Worm (Caenorhabditis elegans) whole organism, early embryonic: ENCODE data around the gene ced-6.
A peak's percentile ranks its signal among the peaks of the same experiment; 100 is the strongest.

Source experiments
- B0310.2 ChIP-seq: sonication (generic microtip); optimal IDR thresholded peaks from 2 replicates; lab custom pipeline; 2016; ENCODE audit warnings: mild to moderate bottlenecking, missing genetic modification characterization, missing compliant biosample characterization
- F13C5.2 ChIP-seq: sonication (generic microtip); optimal IDR thresholded peaks from 2 replicates; lab custom pipeline; 2017; ENCODE audit warnings: mild to moderate bottlenecking, missing genetic modification characterization, inconsistent platforms, missing compliant biosample characterization
- aly-1 ChIP-seq: sonication (generic microtip); optimal IDR thresholded peaks from 2 replicates; lab custom pipeline; 2016; ENCODE audit warnings: missing genetic modification characterization, missing compliant biosample characterization
- ama-1 ChIP-seq: fragments of 150-350 bp; optimal IDR thresholded peaks from 2 replicates; lab custom pipeline; 2014
- ceh-13 ChIP-seq: fragments of 200-800 bp; sonication (Bioruptor generic); optimal IDR thresholded peaks from 2 replicates; lab custom pipeline; 2018; ENCODE audit warnings: mild to moderate bottlenecking, missing genetic modification characterization, missing compliant biosample characterization
- ceh-36 ChIP-seq: sonication (generic microtip); optimal IDR thresholded peaks from 2 replicates; lab custom pipeline; 2016; ENCODE audit warnings: missing genetic modification characterization, inconsistent platforms, missing compliant biosample characterization
- ets-7 ChIP-seq: sonication (generic microtip); optimal IDR thresholded peaks from 2 replicates; lab custom pipeline; 2016; ENCODE audit warnings: missing genotype, missing genetic modification characterization, missing compliant biosample characterization
- flt-1 ChIP-seq: fragments of 200-800 bp; sonication (Bioruptor generic); IDR thresholded peaks from 2 replicates; pipeline ENCODE4 v1.3.6; 2022; ENCODE audit warnings: missing genetic modification characterization, missing compliant biosample characterization
- hmbx-1 ChIP-seq: sonication (generic microtip); optimal IDR thresholded peaks from 2 replicates; lab custom pipeline; 2016; ENCODE audit warnings: mild to moderate bottlenecking, missing genetic modification characterization, missing compliant biosample characterization
- hmg-4 ChIP-seq: fragments of 200-800 bp; sonication (Bioruptor generic); optimal IDR thresholded peaks from 2 replicates; lab custom pipeline; 2018; ENCODE audit warnings: mild to moderate bottlenecking, missing genetic modification characterization, missing compliant biosample characterization
- hnd-1 ChIP-seq: sonication (generic microtip); optimal IDR thresholded peaks from 2 replicates; lab custom pipeline; 2016; ENCODE audit warnings: missing genetic modification characterization, missing compliant biosample characterization
- pes-1 ChIP-seq: fragments of 200-800 bp; sonication (Bioruptor generic); IDR thresholded peaks from 2 replicates; pipeline ENCODE4 v1.3.6; 2022; ENCODE audit warnings: missing genetic modification reagents, missing genetic modification characterization, missing compliant biosample characterization
- scrt-1 ChIP-seq: fragments of 200-800 bp; sonication (Bioruptor generic); IDR thresholded peaks from 2 replicates; pipeline ENCODE4 v1.3.6; 2022; ENCODE audit warnings: missing genetic modification characterization, missing compliant biosample characterization
- sea-1 ChIP-seq: fragments of 200-800 bp; sonication (Bioruptor generic); conservative IDR thresholded peaks from 2 replicates; pipeline ENCODE4 v1.3.6; 2022; ENCODE audit warnings: missing genetic modification characterization, missing compliant biosample characterization
- tbx-11 ChIP-seq: fragments of 200-800 bp; sonication (Bioruptor generic); IDR thresholded peaks from 2 replicates; pipeline ENCODE4 v1.3.6; 2022; ENCODE audit warnings: missing genetic modification characterization, missing compliant biosample characterization
- tbx-37 ChIP-seq: fragments of 200-800 bp; sonication (Bioruptor generic); conservative IDR thresholded peaks from 2 replicates; pipeline ENCODE4 v1.3.6; 2022; ENCODE audit warnings: missing genetic modification reagents, missing genetic modification characterization, missing compliant biosample characterization
- tra-4 ChIP-seq: sonication (generic microtip); optimal IDR thresholded peaks from 2 replicates; lab custom pipeline; 2017; ENCODE audit warnings: missing genetic modification characterization, missing compliant biosample characterization

The ced-6 gene

ce11 chrIII:5624835-5625234 is 29.3 kb downstream of the ced-6 start, which contains the start of gene daf-4:
Gene daf-4 (plus strand): TSS chrIII:5625135.
- TF ChIP-seq hmbx-1 = no peak
- no peak for TF ChIP-seq B0310.2 (tag; lab: Kevin White, UChicago)
- TF ChIP-seq aly-1 (tag; lab: Kevin White, UChicago) = no peak
- no peak for TF ChIP-seq tra-4 (tag; lab: Kevin White, UChicago)
- no peak for TF ChIP-seq pes-1 (GFP tag; lab: Robert Waterston, UW)
- TF ChIP-seq hnd-1 (tag; lab: Kevin White, UChicago) = no peak
- no peak for TF ChIP-seq tbx-37 (GFP tag; lab: Robert Waterston, UW)
- TF ChIP-seq ceh-36 = no peak
- TF ChIP-seq scrt-1 (GFP tag; lab: Robert Waterston, UW) = no peak
- TF ChIP-seq hmg-4 = no peak
- no peak for TF ChIP-seq sea-1 (GFP tag; lab: Robert Waterston, UW)

ce11 chrIII:5629225-5629624 is 33.7 kb downstream of the ced-6 start:
- no peak for TF ChIP-seq ama-1 (lab: Kevin White, UChicago)
- no peak for TF ChIP-seq F13C5.2
- TF ChIP-seq hmg-4 = no peak
- TF ChIP-seq flt-1 (GFP tag; lab: Robert Waterston, UW) = no peak
- no peak for TF ChIP-seq sea-1 (GFP tag; lab: Robert Waterston, UW)
- no peak for TF ChIP-seq B0310.2 (tag; lab: Kevin White, UChicago)
- no peak for TF ChIP-seq ceh-13 (GFP tag; lab: Kevin White, UChicago)
- no peak for TF ChIP-seq aly-1 (tag; lab: Kevin White, UChicago)
- TF ChIP-seq tra-4 (tag; lab: Kevin White, UChicago) = no peak
- TF ChIP-seq ets-7 (tag; lab: Kevin White, UChicago) = no peak
- TF ChIP-seq tbx-11 (GFP tag; lab: Robert Waterston, UW) = no peak
- TF ChIP-seq hmbx-1 = no peak
- TF ChIP-seq ceh-36 = no peak
- TF ChIP-seq tbx-37 (GFP tag; lab: Robert Waterston, UW) = no peak

- TF ChIP-seq tra-4 (tag; lab: Kevin White, UChicago) (no peak), hmbx-1 (no peak), scrt-1 (GFP tag; lab: Robert Waterston, UW) (no peak), flt-1 (GFP tag; lab: Robert Waterston, UW) (no peak), ets-7 (tag; lab: Kevin White, UChicago) (no peak), ceh-13 (GFP tag; lab: Kevin White, UChicago) (no peak), sea-1 (GFP tag; lab: Robert Waterston, UW) (no peak), tbx-37 (GFP tag; lab: Robert Waterston, UW) (no peak), aly-1 (tag; lab: Kevin White, UChicago) (no peak), B0310.2 (tag; lab: Kevin White, UChicago) (no peak), hnd-1 (tag; lab: Kevin White, UChicago) (no peak), F13C5.2 (no peak), hmg-4 (no peak), ama-1 (lab: Kevin White, UChicago) (no peak), pes-1 (GFP tag; lab: Robert Waterston, UW) (no peak), ceh-36 (no peak), tbx-11 (GFP tag; lab: Robert Waterston, UW) (no peak)
Observed at ce11 chrIII:5630350-5630749, 34.8 kb downstream of the ced-6 start.

- TF ChIP-seq hnd-1 (tag; lab: Kevin White, UChicago) (no peak), hmbx-1 (no peak), ets-7 (tag; lab: Kevin White, UChicago) (no peak), pes-1 (GFP tag; lab: Robert Waterston, UW) (no peak), tbx-37 (GFP tag; lab: Robert Waterston, UW) (no peak)
Observed at ce11 chrIII:5632426-5632976, 36.9 kb downstream of the ced-6 start.

- TF ChIP-seq ceh-36 (no peak), F13C5.2 (no peak), ama-1 (lab: Kevin White, UChicago) (no peak), tbx-37 (GFP tag; lab: Robert Waterston, UW) (no peak), scrt-1 (GFP tag; lab: Robert Waterston, UW) (no peak), sea-1 (GFP tag; lab: Robert Waterston, UW) (no peak), flt-1 (GFP tag; lab: Robert Waterston, UW) (no peak), tbx-11 (GFP tag; lab: Robert Waterston, UW) (no peak), B0310.2 (tag; lab: Kevin White, UChicago) (no peak), ets-7 (tag; lab: Kevin White, UChicago) (no peak), aly-1 (tag; lab: Kevin White, UChicago) (no peak), tra-4 (tag; lab: Kevin White, UChicago) (no peak), ceh-13 (GFP tag; lab: Kevin White, UChicago) (no peak), hnd-1 (tag; lab: Kevin White, UChicago) (no peak), pes-1 (GFP tag; lab: Robert Waterston, UW) (no peak), hmbx-1 (no peak), hmg-4 (no peak)
Observed at ce11 chrIII:5634509-5634908, 38.9 kb downstream of the ced-6 start.

ce11 chrIII:5635179-5635578 is 39.6 kb downstream of the ced-6 start, which contains the start of gene ckk-1:
Gene ckk-1 (plus strand): TSS chrIII:5635479.
- no peak for TF ChIP-seq tra-4 (tag; lab: Kevin White, UChicago)
- TF ChIP-seq sea-1 (GFP tag; lab: Robert Waterston, UW) = no peak
- no peak for TF ChIP-seq ceh-13 (GFP tag; lab: Kevin White, UChicago)
- TF ChIP-seq scrt-1 (GFP tag; lab: Robert Waterston, UW) = no peak

- TF ChIP-seq tbx-11 (GFP tag; lab: Robert Waterston, UW) (0 out of 2 replicates have a peak, but pooled peaks have one; percentile 41), hmg-4 (peak; percentile 5), sea-1 (GFP tag; lab: Robert Waterston, UW) (0 out of 2 replicates have a peak, but pooled peaks have one; percentile 65)
Observed at ce11 chrIII:5637297-5637876, 41.8 kb downstream of the ced-6 start.
